Fruit fly (Drosophila melanogaster) whole organism, embryonic: Measurements from ENCODE around the gene N.
A peak's percentile ranks its signal among the peaks of the same experiment; 100 is the strongest.

Source experiments
- ATbp ChIP-seq: fragments of 200-800 bp; sonication (Bioruptor generic); optimal IDR thresholded peaks from 2 replicates; lab custom pipeline; 2017; ENCODE audit warnings: missing biosample characterization, mild to moderate bottlenecking, missing genetic modification characterization, missing genetic modification reagents
- Atf3 ChIP-seq: fragments of 200-800 bp; sonication (Bioruptor generic); optimal IDR thresholded peaks from 3 replicates; lab custom pipeline; 2016; ENCODE audit warnings: missing biosample characterization, missing genetic modification characterization
- CG11504 ChIP-seq: fragments of 200-800 bp; sonication (Bioruptor generic); optimal IDR thresholded peaks from 3 replicates; lab custom pipeline; 2019; ENCODE audit warnings: missing biosample characterization, mild to moderate bottlenecking, missing genetic modification characterization, moderate library complexity
- CG12071 ChIP-seq: fragments of 200-800 bp; sonication (Bioruptor generic); optimal IDR thresholded peaks from 3 replicates; lab custom pipeline; 2018; ENCODE audit warnings: missing biosample characterization, mild to moderate bottlenecking, missing genetic modification characterization
- CG12659 ChIP-seq: fragments of 200-800 bp; sonication (Bioruptor generic); optimal IDR thresholded peaks from 3 replicates; lab custom pipeline; 2017; ENCODE audit warnings: mild to moderate bottlenecking, missing biosample characterization, missing genetic modification reagents, missing genetic modification characterization
- CG12769 ChIP-seq: fragments of 200-800 bp; sonication (Bioruptor generic); optimal IDR thresholded peaks from 2 replicates; lab custom pipeline; 2019; ENCODE audit warnings: missing biosample characterization, mild to moderate bottlenecking, missing genetic modification characterization, moderate library complexity
- CG13287 ChIP-seq: fragments of 200-800 bp; sonication (Bioruptor generic); IDR thresholded peaks from 2 replicates; pipeline ENCODE4 v1.3.6; 2022; ENCODE audit warnings: missing biosample characterization, missing genetic modification characterization; ENCODE audit not compliant: partially characterized antibody
- CG13775 ChIP-seq: fragments of 200-800 bp; sonication (Bioruptor generic); optimal IDR thresholded peaks from 3 replicates; lab custom pipeline; 2017; ENCODE audit warnings: missing biosample characterization, mild to moderate bottlenecking, missing genetic modification characterization
- CG15514 ChIP-seq: fragments of 200-800 bp; sonication (Bioruptor generic); optimal IDR thresholded peaks from 3 replicates; lab custom pipeline; 2017; ENCODE audit warnings: missing biosample characterization, missing genetic modification characterization, mild to moderate bottlenecking, moderate library complexity, missing genetic modification reagents
- CG16863 ChIP-seq: fragments of 200-800 bp; sonication (Bioruptor generic); optimal IDR thresholded peaks from 3 replicates; lab custom pipeline; 2016; ENCODE audit warnings: missing biosample characterization, missing genetic modification characterization
- CG17385 ChIP-seq: fragments of 200-800 bp; sonication (Bioruptor generic); optimal IDR thresholded peaks from 3 replicates; lab custom pipeline; 2018; ENCODE audit warnings: missing biosample characterization, mild to moderate bottlenecking, missing genetic modification characterization
- CG17829 ChIP-seq: fragments of 200-800 bp; optimal IDR thresholded peaks from 2 replicates; lab custom pipeline; 2019; ENCODE audit warnings: missing biosample characterization, mild to moderate bottlenecking, missing genetic modification characterization, moderate library complexity
- CG18476 ChIP-seq: fragments of 200-800 bp; sonication (Bioruptor generic); optimal IDR thresholded peaks from 2 replicates; lab custom pipeline; 2016; ENCODE audit warnings: missing biosample characterization, mild to moderate bottlenecking, missing genetic modification characterization
- CG18619 ChIP-seq: fragments of 200-800 bp; sonication (Bioruptor generic); optimal IDR thresholded peaks from 3 replicates; lab custom pipeline; 2017; ENCODE audit warnings: missing biosample characterization, mild to moderate bottlenecking, missing genetic modification characterization
- CG31365 ChIP-seq: fragments of 200-800 bp; sonication (Bioruptor generic); optimal IDR thresholded peaks from 2 replicates; lab custom pipeline; 2018; ENCODE audit warnings: missing biosample characterization, mild to moderate bottlenecking, missing genetic modification characterization
- CG32532 ChIP-seq: fragments of 200-800 bp; sonication (Bioruptor generic); IDR thresholded peaks from 2 replicates; pipeline ENCODE4 v1.3.6; 2022; ENCODE audit warnings: missing biosample characterization, missing genetic modification characterization
- CG34422 ChIP-seq: fragments of 200-800 bp; sonication (Bioruptor generic); IDR thresholded peaks from 3 replicates; pipeline ENCODE4 v1.3.6; 2022; ENCODE audit warnings: missing biosample characterization, missing genetic modification characterization
- CG4730 ChIP-seq: fragments of 200-800 bp; sonication (Bioruptor generic); IDR thresholded peaks from 2 replicates; pipeline ENCODE4 v1.3.6; 2022; ENCODE audit warnings: missing biosample characterization, missing genetic modification characterization
- CG4854 ChIP-seq: fragments of 200-800 bp; sonication (Bioruptor generic); optimal IDR thresholded peaks from 2 replicates; lab custom pipeline; 2016; ENCODE audit warnings: missing biosample characterization, missing genetic modification characterization, inconsistent platforms
- CG6254 ChIP-seq: fragments of 200-800 bp; sonication (Bioruptor generic); optimal IDR thresholded peaks from 3 replicates; lab custom pipeline; 2017; ENCODE audit warnings: mild to moderate bottlenecking, missing biosample characterization, missing genetic modification reagents, missing genetic modification characterization
- CG7839 ChIP-seq: fragments of 200-800 bp; sonication (Bioruptor generic); optimal IDR thresholded peaks from 3 replicates; lab custom pipeline; 2018; ENCODE audit warnings: missing biosample characterization, mild to moderate bottlenecking, missing genetic modification characterization, moderate library complexity
- CG8290 ChIP-seq, 3 experiments: fragments of 200-800 bp; sonication (Bioruptor generic); optimal IDR thresholded peaks; 2 replicates each; lab custom pipeline; 2016 to 2019; ENCODE audit warnings: missing biosample characterization in 3 of 3, missing genetic modification characterization in 3 of 3, mild to moderate bottlenecking in 2 of 3, moderate library complexity in 1 of 3
- CG9215 ChIP-seq: fragments of 200-800 bp; sonication (Bioruptor generic); IDR thresholded peaks from 2 replicates; pipeline ENCODE4 v1.3.6; 2022; ENCODE audit warnings: missing biosample characterization, missing genetic modification characterization
- ERR ChIP-seq: fragments of 200-800 bp; sonication (Bioruptor generic); optimal IDR thresholded peaks from 2 replicates; lab custom pipeline; 2016; ENCODE audit warnings: missing biosample characterization, missing genetic modification characterization
- Fer1 ChIP-seq: fragments of 200-800 bp; sonication (Bioruptor generic); optimal IDR thresholded peaks from 2 replicates; lab custom pipeline; 2017; ENCODE audit warnings: missing biosample characterization, mild to moderate bottlenecking, missing genetic modification characterization
- Mad ChIP-seq: fragments of 200-800 bp; sonication (Bioruptor generic); optimal IDR thresholded peaks from 2 replicates; lab custom pipeline; 2016; ENCODE audit warnings: missing biosample characterization, missing genetic modification characterization
- Med ChIP-seq: fragments of 200-800 bp; sonication (Bioruptor generic); peaks from one replicate; lab custom pipeline; 2016; ENCODE audit warnings: missing biosample characterization, missing genetic modification characterization, mild to moderate bottlenecking, inconsistent platforms, moderate library complexity
- NfI ChIP-seq: fragments of 200-800 bp; sonication (Bioruptor generic); optimal IDR thresholded peaks from 3 replicates; lab custom pipeline; 2018; ENCODE audit warnings: missing biosample characterization, mild to moderate bottlenecking, missing genetic modification characterization, moderate library complexity
- Trl ChIP-seq, 3 experiments: fragments of >200 bp in 2 of 3; fragments of 200-800 bp in 1 of 3; sonication (Bioruptor generic) in 1 of 3; optimal IDR thresholded peaks; 2 replicates in 1 of 3; 3 replicates in 2 of 3; lab custom pipeline; 2016 to 2017; ENCODE audit warnings: missing biosample characterization in 1 of 3, missing genetic modification characterization in 1 of 3
- ara ChIP-seq: fragments of 200-800 bp; sonication (Bioruptor generic); IDR thresholded peaks from 2 replicates; pipeline ENCODE4 v1.3.6; 2022; ENCODE audit warnings: missing biosample characterization, missing genetic modification characterization
- chm ChIP-seq: fragments of 200-800 bp; sonication (Bioruptor generic); IDR thresholded peaks from 2 replicates; pipeline ENCODE4 v1.3.6; 2022; ENCODE audit warnings: missing biosample characterization, missing genetic modification characterization
- dati ChIP-seq: fragments of 200-800 bp; sonication (Bioruptor generic); IDR thresholded peaks from 2 replicates; pipeline ENCODE4 v1.3.6; 2022; ENCODE audit warnings: missing biosample characterization, missing genetic modification characterization
- ewg ChIP-seq: fragments of 200-800 bp; sonication (Bioruptor generic); optimal IDR thresholded peaks from 3 replicates; lab custom pipeline; 2017; ENCODE audit warnings: mild to moderate bottlenecking, missing biosample characterization, missing genetic modification reagents, missing genetic modification characterization
- gt ChIP-seq: fragments of 200-800 bp; sonication (Bioruptor generic); IDR thresholded peaks from 2 replicates; pipeline ENCODE4 v1.3.6; 2022; ENCODE audit warnings: missing biosample characterization, missing genetic modification characterization
- hb ChIP-seq: fragments of 200-800 bp; sonication (Bioruptor generic); IDR thresholded peaks from 3 replicates; pipeline ENCODE4 v1.3.6; 2022; ENCODE audit warnings: missing biosample characterization, missing genetic modification characterization; ENCODE audit not compliant: partially characterized antibody
- nerfin-2 ChIP-seq: fragments of 200-800 bp; sonication (Bioruptor generic); IDR thresholded peaks from 2 replicates; pipeline ENCODE4 v1.3.6; 2022; ENCODE audit warnings: missing biosample characterization, missing genetic modification characterization; ENCODE audit not compliant: partially characterized antibody
- nmo ChIP-seq: fragments of 200-800 bp; sonication (Bioruptor generic); optimal IDR thresholded peaks from 2 replicates; lab custom pipeline; 2018; ENCODE audit warnings: missing biosample characterization, mild to moderate bottlenecking, missing genetic modification characterization, moderate library complexity
- pho ChIP-seq: fragments of 200-800 bp; sonication (Bioruptor generic); optimal IDR thresholded peaks from 2 replicates; lab custom pipeline; 2016; ENCODE audit warnings: missing biosample characterization, missing genetic modification characterization
- pum ChIP-seq: fragments of 200-800 bp; sonication (Bioruptor generic); optimal IDR thresholded peaks from 2 replicates; lab custom pipeline; 2016; ENCODE audit warnings: missing biosample characterization, missing genetic modification characterization
- row ChIP-seq: fragments of 200-800 bp; sonication (Bioruptor generic); IDR thresholded peaks from 3 replicates; pipeline ENCODE4 v1.3.6; 2022; ENCODE audit warnings: missing biosample characterization, missing genetic modification characterization
- sim ChIP-seq: fragments of 200-800 bp; sonication (Bioruptor generic); IDR thresholded peaks from 2 replicates; pipeline ENCODE4 v1.3.6; 2022; ENCODE audit warnings: missing biosample characterization, missing genetic modification characterization
- slbo ChIP-seq: fragments of 200-800 bp; sonication (Bioruptor generic); IDR thresholded peaks from 2 replicates; pipeline ENCODE4 v1.3.6; 2022; ENCODE audit warnings: missing biosample characterization, missing genetic modification characterization
- so ChIP-seq: fragments of 200-800 bp; sonication (Bioruptor generic); IDR thresholded peaks from 3 replicates; pipeline ENCODE4 v1.3.6; 2022; ENCODE audit warnings: missing biosample characterization, missing genetic modification characterization
- sob ChIP-seq: fragments of 200-800 bp; sonication (Bioruptor generic); IDR thresholded peaks from 2 replicates; pipeline ENCODE4 v1.3.6; 2022; ENCODE audit warnings: missing biosample characterization, missing genetic modification characterization
- ssp ChIP-seq: fragments of 200-800 bp; sonication (Bioruptor generic); IDR thresholded peaks from 2 replicates; pipeline ENCODE4 v1.3.6; 2022; ENCODE audit warnings: missing biosample characterization, missing genetic modification characterization
- tio ChIP-seq: fragments of 200-800 bp; sonication (Bioruptor generic); optimal IDR thresholded peaks from 2 replicates; lab custom pipeline; 2017; ENCODE audit warnings: missing biosample characterization, missing genetic modification characterization, inconsistent platforms
- toy ChIP-seq: fragments of 200-800 bp; sonication (Bioruptor generic); IDR thresholded peaks from 2 replicates; pipeline ENCODE4 v1.3.6; 2022; ENCODE audit warnings: missing biosample characterization, missing genetic modification characterization
- unpg ChIP-seq: fragments of 200-800 bp; sonication (Bioruptor generic); optimal IDR thresholded peaks from 3 replicates; lab custom pipeline; 2018; ENCODE audit warnings: missing biosample characterization, mild to moderate bottlenecking, missing genetic modification characterization, moderate library complexity
- wor ChIP-seq: fragments of 200-800 bp; sonication (Bioruptor generic); IDR thresholded peaks from 2 replicates; pipeline ENCODE4 v1.3.6; 2022; ENCODE audit warnings: missing biosample characterization, missing genetic modification characterization
- yki ChIP-seq: fragments of >200 bp; optimal IDR thresholded peaks from 3 replicates; lab custom pipeline; 2018

Gene N

DNA sequence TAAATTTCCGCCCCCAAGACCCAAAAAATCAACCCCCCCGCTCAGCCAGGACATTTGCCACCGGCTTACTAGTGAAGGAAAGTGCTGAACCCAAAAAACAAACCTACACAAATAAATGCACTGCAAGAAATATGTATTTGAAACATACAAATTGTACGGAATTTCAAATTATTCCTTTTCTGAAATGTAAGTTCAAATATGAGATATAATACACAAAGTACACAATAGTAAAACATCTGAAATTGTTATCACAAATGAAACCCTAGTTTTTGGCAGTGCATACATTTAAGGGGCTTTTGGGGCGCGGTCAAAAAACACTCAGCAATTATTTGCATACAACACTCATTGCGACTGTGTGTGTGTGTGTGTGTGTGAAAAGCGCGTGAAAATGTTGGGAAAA, 59.1 kb downstream of the N start (continued):
- TF ChIP-seq CG12071 (GFP tag; lab: Kevin White, UChicago) (peak; percentile 2), CG18619 (GFP tag; lab: Kevin White, UChicago) (no peak), CG34422 (GFP tag; lab: Robert Waterston, UW) (no peak), CG15514 (GFP tag; lab: Kevin White, UChicago) (no peak), unpg (GFP tag; lab: Kevin White, UChicago) (peak; percentile 38), Med (GFP tag; lab: Kevin White, UChicago) (peak; percentile 87), ssp (GFP tag; lab: Robert Waterston, UW) (0 out of 2 replicates have a peak, but pooled peaks have one; percentile 26), CG31365 (tag; lab: Kevin White, UChicago) (no peak), yki (lab: Kevin White, UChicago) (no peak), gt (GFP tag; lab: Robert Waterston, UW) (no peak), CG9215 (no peak), ERR (no peak), dati (GFP tag; lab: Robert Waterston, UW) (no peak), ewg (GFP tag; lab: Kevin White, UChicago) (no peak), CG13287 (GFP tag; lab: Robert Waterston, UW) (no peak), pho (no peak), Atf3 (GFP tag; lab: Kevin White, UChicago) (no peak), Fer1 (peak; percentile 50), Trl (optimal IDR thresholded peaks at IDR 0.05; lab: Kevin White, UChicago) (no peak), Trl (GFP tag; optimal IDR thresholded peaks at IDR 0.05; lab: Kevin White, UChicago) (peak; percentile 25), CG11504 (peak; percentile 56), pum (GFP tag; lab: Kevin White, UChicago) (peak; percentile 5), CG6254 (GFP tag; lab: Kevin White, UChicago) (no peak), CG8290 (GFP tag; optimal IDR thresholded peaks at IDR 0.05; lab: Kevin White, UChicago) (no peak), CG8290 (tag; optimal IDR thresholded peaks at IDR 0.05; lab: Kevin White, UChicago) (peak in 1 of 2 experiments; percentile 56), sim (no peak), CG12659 (GFP tag; lab: Kevin White, UChicago) (peak; percentile 14), ATbp (peak; percentile 6), wor (0 out of 2 replicates have a peak, but pooled peaks have one; percentile 16), nmo (peak; percentile 30), NfI (GFP tag; lab: Kevin White, UChicago) (peak; percentile 17), sob (GFP tag; lab: Robert Waterston, UW) (peak; percentile 9; the same call in 1 of the 2 replicates), Mad (GFP tag; lab: Kevin White, UChicago) (no peak), CG32532 (GFP tag; lab: Robert Waterston, UW) (peak; percentile 45; the same call in 1 of the 2 replicates), chm (GFP tag; lab: Robert Waterston, UW) (no peak), slbo (peak; percentile 51), nerfin-2 (no peak), ara (GFP tag; lab: Robert Waterston, UW) (no peak), tio (GFP tag; lab: Kevin White, UChicago) (peak; percentile 9), CG17829 (tag; lab: Kevin White, UChicago) (no peak), CG17385 (peak; percentile 31), so (GFP tag; lab: Robert Waterston, UW) (no peak), toy (GFP tag; lab: Robert Waterston, UW) (no peak), CG12769 (tag; lab: Kevin White, UChicago) (peak; percentile 46), CG7839 (peak; percentile 51), CG13775 (GFP tag; lab: Kevin White, UChicago) (no peak), CG4730 (GFP tag; lab: Robert Waterston, UW) (0 out of 2 replicates have a peak, but pooled peaks have one; percentile 16), row (GFP tag; lab: Robert Waterston, UW) (peak; percentile 52), hb (GFP tag; lab: Robert Waterston, UW) (no peak), CG18476 (GFP tag; lab: Kevin White, UChicago) (no peak), CG4854 (no peak), CG16863 (no peak)
